Worm (Caenorhabditis elegans): ENCODE data around the gene T20D4.19.

Gene T20D4.19

DNA sequence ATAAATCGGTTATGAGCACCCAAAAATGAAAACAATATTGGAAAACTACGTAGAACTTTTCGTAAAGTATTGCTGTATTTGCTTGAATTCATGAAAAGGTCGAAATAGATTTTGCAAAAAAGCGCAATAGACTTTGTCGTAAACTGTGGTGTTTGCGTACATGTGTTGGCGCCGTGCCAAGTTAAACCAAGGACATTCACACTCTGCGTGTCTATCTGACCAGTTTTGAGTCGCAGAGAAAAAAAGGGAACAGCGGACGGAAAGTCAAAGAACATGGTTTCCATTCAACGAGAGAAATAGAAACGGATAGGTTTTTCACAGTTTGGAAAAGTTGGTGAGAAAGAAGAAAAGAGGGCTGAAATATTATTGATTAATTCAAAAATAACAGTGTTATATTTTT lies 40.4 kb downstream of the T20D4.19 start (continued):
- TF ChIP-seq hpl-2 (GFP tag; optimal IDR thresholded peaks at IDR 0.05): peak; percentile 64
- TF ChIP-seq alr-1 (tag; optimal IDR thresholded peaks at IDR 0.05; ENCODE audit: borderline replicate concordance): no peak
- TF ChIP-seq ceh-90 (tag; optimal IDR thresholded peaks at IDR 0.05): no peak
- TF ChIP-seq lin-13 (GFP tag; optimal IDR thresholded peaks at IDR 0.05): peak; percentile 73
- TF ChIP-seq rnt-1 (tag; optimal IDR thresholded peaks at IDR 0.05): peak; percentile 85
- peak; percentile 43 for TF ChIP-seq fos-1 (tag; optimal IDR thresholded peaks at IDR 0.05)
- TF ChIP-seq nhr-84 (tag; optimal IDR thresholded peaks at IDR 0.05): no peak
- peak; percentile 95 for TF ChIP-seq grh-1 (GFP tag; IDR thresholded peaks at IDR 0.05)
- no peak for TF ChIP-seq sox-4 (tag; optimal IDR thresholded peaks at IDR 0.05)
- TF ChIP-seq zag-1 (tag; optimal IDR thresholded peaks at IDR 0.05): no peak
- no peak for TF ChIP-seq unc-98 (GFP tag; IDR thresholded peaks at IDR 0.05)
- no peak for TF ChIP-seq ceh-88 (GFP tag; IDR thresholded peaks at IDR 0.05)
- no peak for TF ChIP-seq vab-15 (tag; optimal IDR thresholded peaks at IDR 0.05)
- peak; percentile 73 for TF ChIP-seq skn-1 (tag; optimal IDR thresholded peaks at IDR 0.05)
- no peak for TF ChIP-seq zip-4 (GFP tag; optimal IDR thresholded peaks at IDR 0.05)
- TF ChIP-seq mab-9 (GFP tag; IDR thresholded peaks at IDR 0.05): no peak
- TF ChIP-seq aly-2 (tag; optimal IDR thresholded peaks at IDR 0.05): no peak
- peak; percentile 78 for TF ChIP-seq C16A3.4 (tag; optimal IDR thresholded peaks at IDR 0.05)
- TF ChIP-seq mef-2 (tag; optimal IDR thresholded peaks at IDR 0.05): no peak
- TF ChIP-seq lin-35 (GFP tag; optimal IDR thresholded peaks at IDR 0.05): peak; percentile 70 to 87
- no peak for TF ChIP-seq ces-1 (GFP tag; optimal IDR thresholded peaks at IDR 0.05)
- TF ChIP-seq unc-130 (tag; optimal IDR thresholded peaks at IDR 0.05): peak; percentile 79
- TF ChIP-seq xbp-1 (tag; optimal IDR thresholded peaks at IDR 0.05): peak; percentile 50
- peak; percentile 89 for TF ChIP-seq snu-23 (GFP tag; optimal IDR thresholded peaks at IDR 0.05)
- TF ChIP-seq ztf-4 (tag; optimal IDR thresholded peaks at IDR 0.05): peak; percentile 30
- TF ChIP-seq nhr-19 (GFP tag; conservative IDR thresholded peaks at IDR 0.05): peak; percentile 87
- TF ChIP-seq irx-1 (tag; optimal IDR thresholded peaks at IDR 0.05): peak; percentile 55
- TF ChIP-seq aha-1 (tag; optimal IDR thresholded peaks at IDR 0.05): no peak
- TF ChIP-seq nhr-11 (tag; optimal IDR thresholded peaks at IDR 0.05): no peak
- no peak for TF ChIP-seq unc-30 (tag; optimal IDR thresholded peaks at IDR 0.05)
- no peak for TF ChIP-seq hlh-4 (tag; optimal IDR thresholded peaks at IDR 0.05)
- peak in 1 of 2 experiments; percentile 81 for TF ChIP-seq mdl-1 (tag; optimal IDR thresholded peaks at IDR 0.05)
- no peak for TF ChIP-seq C34B4.2 (tag; optimal IDR thresholded peaks at IDR 0.05)
- peak; percentile 68 for TF ChIP-seq swsn-7 (tag; optimal IDR thresholded peaks at IDR 0.05)
- TF ChIP-seq nhr-12 (tag; optimal IDR thresholded peaks at IDR 0.05): no peak
- TF ChIP-seq ceh-63 (GFP tag; optimal IDR thresholded peaks at IDR 0.05): no peak
- no peak for TF ChIP-seq ama-1 (optimal IDR thresholded peaks at IDR 0.05)
- no peak for TF ChIP-seq Y116A8C.19 (tag; optimal IDR thresholded peaks at IDR 0.05; ENCODE audit: borderline replicate concordance)

DNA sequence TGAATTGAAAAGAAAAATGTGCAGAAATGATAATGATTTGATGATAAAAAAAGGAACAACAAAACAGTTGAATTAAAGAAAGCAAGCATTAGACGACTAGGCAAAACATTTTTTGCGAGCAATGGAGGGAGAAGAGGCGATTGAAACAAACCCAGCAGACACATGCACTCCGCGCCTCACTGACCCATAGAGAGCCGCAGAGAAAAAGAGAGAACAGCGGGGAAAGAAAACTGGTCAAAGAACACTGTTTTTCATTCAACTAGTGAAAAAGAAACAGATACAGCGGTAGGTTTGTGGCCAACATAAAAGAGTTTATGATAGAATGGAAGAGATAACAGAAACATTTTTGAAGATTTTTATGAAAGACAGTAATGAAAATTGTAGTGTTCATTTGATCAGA lies 43.1 kb downstream of the T20D4.19 start:
- TF ChIP-seq C34B4.2 (tag; optimal IDR thresholded peaks at IDR 0.05) (no peak), ztf-4 (tag; optimal IDR thresholded peaks at IDR 0.05) (no peak), blmp-1 (tag; optimal IDR thresholded peaks at IDR 0.05) (peak; percentile 26), snu-23 (GFP tag; optimal IDR thresholded peaks at IDR 0.05) (peak; percentile 42), efl-1 (optimal IDR thresholded peaks at IDR 0.05) (peak; percentile 15 to 17), efl-1 (GFP tag; optimal IDR thresholded peaks at IDR 0.05 in 1 of 2) (no peak), unc-130 (tag; optimal IDR thresholded peaks at IDR 0.05) (no peak), nhr-77 (tag; optimal IDR thresholded peaks at IDR 0.05) (no peak), pax-3 (tag; optimal IDR thresholded peaks at IDR 0.05) (no peak), lsy-2 (tag; optimal IDR thresholded peaks at IDR 0.05) (no peak), lin-35 (GFP tag; optimal IDR thresholded peaks at IDR 0.05) (peak in 1 of 2 experiments; percentile 14), nhr-71 (tag; optimal IDR thresholded peaks at IDR 0.05) (peak; percentile 52), nhr-85 (tag) (peak; percentile 49), dpl-1 (GFP tag; optimal IDR thresholded peaks at IDR 0.05) (peak in 2 of 3 experiments; percentile 15 to 17), nhr-47 (tag; optimal IDR thresholded peaks at IDR 0.05) (peak; percentile 21), lin-14 (GFP tag; optimal IDR thresholded peaks at IDR 0.05) (peak; percentile 85), nhr-19 (GFP tag; conservative IDR thresholded peaks at IDR 0.05) (peak; percentile 53), ztf-11 (tag; optimal IDR thresholded peaks at IDR 0.05) (no peak), nhr-20 (tag; optimal IDR thresholded peaks at IDR 0.05) (peak; percentile 60), pqm-1 (tag; optimal IDR thresholded peaks at IDR 0.05) (no peak), ces-1 (GFP tag; optimal IDR thresholded peaks at IDR 0.05) (no peak), ceh-82 (tag; optimal IDR thresholded peaks at IDR 0.05) (no peak), hpl-2 (GFP tag; optimal IDR thresholded peaks at IDR 0.05) (no peak), rnt-1 (tag; optimal IDR thresholded peaks at IDR 0.05) (peak; percentile 58), efl-3 (GFP tag; optimal IDR thresholded peaks at IDR 0.05) (no peak), nhr-11 (tag; optimal IDR thresholded peaks at IDR 0.05) (no peak)
